Fruit fly (Drosophila melanogaster) S2 (cell line): ENCODE data around the gene CG34125.

Experiments used
- CG8478 ChIP-seq: fragments of >200 bp; optimal IDR thresholded peaks from 2 replicates; lab custom pipeline; 2018
- CTCF ChIP-seq, 2 experiments: fragments of >200 bp; optimal IDR thresholded peaks; 2 replicates each; lab custom pipeline; 2018

DNA sequence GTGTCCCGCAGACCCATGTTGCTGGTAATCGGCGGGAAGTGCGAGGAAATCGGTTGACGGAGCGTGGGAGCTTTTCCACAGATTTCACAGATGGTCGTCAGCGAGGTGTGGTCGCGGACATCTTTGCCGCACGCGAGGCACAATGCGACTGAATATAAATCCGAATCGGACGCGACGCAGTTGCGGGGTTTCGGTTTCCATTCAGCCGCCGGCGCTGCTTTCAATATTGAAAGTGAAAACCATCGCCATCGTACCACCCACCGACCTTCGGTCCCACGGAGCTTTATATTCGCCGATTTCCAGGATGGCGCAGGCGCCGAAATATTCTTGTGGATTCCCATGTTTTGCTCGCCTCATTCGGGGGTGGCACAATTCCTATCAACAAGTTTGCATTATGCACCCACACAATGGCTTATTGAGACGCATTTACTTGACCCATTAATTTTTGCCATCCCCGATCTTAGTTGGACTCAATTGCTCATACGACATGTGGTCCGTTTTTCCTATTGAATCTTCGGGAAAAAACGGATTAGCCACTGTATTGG is 29.1 kb upstream of the CG34125 start, which contains the start of gene hoe2:
- no peak for TF ChIP-seq CG8478
- TF ChIP-seq CTCF (optimal IDR thresholded peaks at IDR 0.05; lab: Kevin White, UChicago) = no peak
